Worm (Caenorhabditis elegans) whole organism, midembryonic: ENCODE data around the gene W03D2.9.

Experiments used
- T22C8.4 ChIP-seq: fragments of 200-800 bp; sonication (Bioruptor generic); IDR thresholded peaks from 2 replicates; pipeline ENCODE4 v1.3.6; 2022; ENCODE audit warnings: missing genetic modification characterization, missing compliant biosample characterization
- cog-1 ChIP-seq: sonication (generic microtip); optimal IDR thresholded peaks from 2 replicates; lab custom pipeline; 2016; ENCODE audit warnings: missing genetic modification characterization, missing compliant biosample characterization
- flt-1 ChIP-seq: fragments of 200-800 bp; sonication (Bioruptor generic); IDR thresholded peaks from 2 replicates; pipeline ENCODE4 v1.3.6; 2022; ENCODE audit warnings: missing genetic modification characterization, missing compliant biosample characterization
- klf-2 ChIP-seq: fragments of 200-800 bp; sonication (Bioruptor generic); conservative IDR thresholded peaks from 2 replicates; pipeline ENCODE4 v1.3.6; 2022; ENCODE audit warnings: missing genetic modification reagents, missing genetic modification characterization, missing compliant biosample characterization
- med-1 ChIP-seq: sonication (generic microtip); optimal IDR thresholded peaks from 2 replicates; lab custom pipeline; 2017; ENCODE audit warnings: missing genetic modification characterization, mild to moderate bottlenecking, missing compliant biosample characterization, antibody characterized with exemption, missing genetic modification reagents; ENCODE audit not compliant: insufficient read depth
- ref-1 ChIP-seq: fragments of 200-800 bp; sonication (Bioruptor generic); conservative IDR thresholded peaks from 2 replicates; pipeline ENCODE4 v1.3.6; 2022; ENCODE audit warnings: missing genetic modification reagents, missing genetic modification characterization, missing compliant biosample characterization
- tab-1 ChIP-seq: fragments of 200-800 bp; sonication (Bioruptor generic); IDR thresholded peaks from 2 replicates; pipeline ENCODE4 v1.3.6; 2022; ENCODE audit warnings: missing genetic modification characterization, missing compliant biosample characterization
- ztf-23 ChIP-seq: fragments of 200-800 bp; sonication (Bioruptor generic); IDR thresholded peaks from 2 replicates; pipeline ENCODE4 v1.3.6; 2022; ENCODE audit warnings: missing genetic modification reagents, missing genetic modification characterization, missing compliant biosample characterization
- ztf-29 ChIP-seq: fragments of 200-800 bp; sonication (Bioruptor generic); IDR thresholded peaks from 2 replicates; pipeline ENCODE4 v1.3.6; 2022; ENCODE audit warnings: missing genetic modification reagents, missing genetic modification characterization, missing compliant biosample characterization

The W03D2.9 gene

ce11 chrIV:4029288-4029687 is 45.2 kb downstream of the W03D2.9 start:
- TF ChIP-seq klf-2 (GFP tag; lab: Robert Waterston, UW) (no peak), T22C8.4 (GFP tag; lab: Robert Waterston, UW) (no peak), cog-1 (tag; lab: Kevin White, UChicago) (no peak), flt-1 (GFP tag; lab: Robert Waterston, UW) (no peak), tab-1 (GFP tag; lab: Robert Waterston, UW) (no peak)

DNA sequence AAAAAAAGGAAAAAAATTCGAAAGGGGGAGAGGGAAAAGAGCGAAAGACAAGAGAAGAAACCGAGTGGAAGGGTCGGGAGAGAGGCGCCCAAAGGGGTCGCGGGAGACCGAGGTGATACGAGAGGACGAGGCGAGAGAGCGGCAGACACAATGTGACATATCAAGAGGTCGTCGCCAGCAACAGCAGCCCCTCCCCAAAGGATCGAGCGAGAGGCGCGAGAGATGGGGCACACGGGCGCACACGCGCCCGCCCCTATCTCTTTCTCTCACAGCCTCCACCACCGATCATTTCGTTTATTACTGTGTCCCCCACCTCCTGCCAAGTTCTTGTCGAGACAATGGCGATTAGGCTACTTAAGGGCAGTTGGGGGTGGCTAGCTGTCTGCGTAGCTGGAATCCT is 46.3 kb downstream of the W03D2.9 start:
- TF ChIP-seq ztf-23 (GFP tag; lab: Robert Waterston, UW) (no peak), ref-1 (GFP tag; lab: Robert Waterston, UW) (no peak), flt-1 (GFP tag; lab: Robert Waterston, UW) (peak; percentile 61; the same call in 1 of the 2 replicates), T22C8.4 (GFP tag; lab: Robert Waterston, UW) (no peak), med-1 (no peak), cog-1 (tag; lab: Kevin White, UChicago) (no peak), klf-2 (GFP tag; lab: Robert Waterston, UW) (0 out of 2 replicates have a peak, but pooled peaks have one; percentile 45), tab-1 (GFP tag; lab: Robert Waterston, UW) (no peak), ztf-29 (GFP tag; lab: Robert Waterston, UW) (no peak)

- TF ChIP-seq T22C8.4 (GFP tag; lab: Robert Waterston, UW): no peak
- no peak for TF ChIP-seq med-1
- TF ChIP-seq cog-1 (tag; lab: Kevin White, UChicago): no peak
- TF ChIP-seq flt-1 (GFP tag; lab: Robert Waterston, UW): no peak
- no peak for TF ChIP-seq tab-1 (GFP tag; lab: Robert Waterston, UW)
- no peak for TF ChIP-seq klf-2 (GFP tag; lab: Robert Waterston, UW)
- TF ChIP-seq ztf-29 (GFP tag; lab: Robert Waterston, UW): no peak
- TF ChIP-seq ztf-23 (GFP tag; lab: Robert Waterston, UW): no peak
- TF ChIP-seq ref-1 (GFP tag; lab: Robert Waterston, UW): no peak
Measured at ce11 chrIV:4027106-4027888, 47.2 kb downstream of the W03D2.9 start.

DNA sequence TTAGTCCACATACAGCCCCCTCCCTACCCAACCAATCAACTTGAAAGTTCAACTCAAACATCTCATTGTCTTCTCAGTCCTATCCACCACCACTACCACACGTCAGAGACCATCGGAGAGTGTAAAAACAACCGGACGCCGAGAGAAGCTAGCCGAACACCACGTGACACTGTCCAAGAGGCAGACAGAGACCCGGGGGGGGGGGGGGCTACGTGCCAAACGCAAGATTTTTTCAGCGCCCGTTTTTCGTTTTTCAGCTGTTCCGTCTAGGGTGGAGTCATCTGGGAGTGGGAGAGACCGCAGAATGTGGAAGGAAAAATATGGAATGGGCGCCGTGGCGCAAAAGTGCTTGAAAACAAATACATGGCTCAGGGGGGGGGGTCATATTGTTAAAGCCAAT is 48.6 kb downstream of the W03D2.9 start:
- TF ChIP-seq flt-1 (GFP tag; lab: Robert Waterston, UW): no peak
- no peak for TF ChIP-seq ref-1 (GFP tag; lab: Robert Waterston, UW)
- TF ChIP-seq cog-1 (tag; lab: Kevin White, UChicago): no peak
- TF ChIP-seq tab-1 (GFP tag; lab: Robert Waterston, UW): no peak
- no peak for TF ChIP-seq ztf-23 (GFP tag; lab: Robert Waterston, UW)
- TF ChIP-seq klf-2 (GFP tag; lab: Robert Waterston, UW): no peak
- TF ChIP-seq med-1: no peak
- no peak for TF ChIP-seq T22C8.4 (GFP tag; lab: Robert Waterston, UW)
- TF ChIP-seq ztf-29 (GFP tag; lab: Robert Waterston, UW): no peak

DNA sequence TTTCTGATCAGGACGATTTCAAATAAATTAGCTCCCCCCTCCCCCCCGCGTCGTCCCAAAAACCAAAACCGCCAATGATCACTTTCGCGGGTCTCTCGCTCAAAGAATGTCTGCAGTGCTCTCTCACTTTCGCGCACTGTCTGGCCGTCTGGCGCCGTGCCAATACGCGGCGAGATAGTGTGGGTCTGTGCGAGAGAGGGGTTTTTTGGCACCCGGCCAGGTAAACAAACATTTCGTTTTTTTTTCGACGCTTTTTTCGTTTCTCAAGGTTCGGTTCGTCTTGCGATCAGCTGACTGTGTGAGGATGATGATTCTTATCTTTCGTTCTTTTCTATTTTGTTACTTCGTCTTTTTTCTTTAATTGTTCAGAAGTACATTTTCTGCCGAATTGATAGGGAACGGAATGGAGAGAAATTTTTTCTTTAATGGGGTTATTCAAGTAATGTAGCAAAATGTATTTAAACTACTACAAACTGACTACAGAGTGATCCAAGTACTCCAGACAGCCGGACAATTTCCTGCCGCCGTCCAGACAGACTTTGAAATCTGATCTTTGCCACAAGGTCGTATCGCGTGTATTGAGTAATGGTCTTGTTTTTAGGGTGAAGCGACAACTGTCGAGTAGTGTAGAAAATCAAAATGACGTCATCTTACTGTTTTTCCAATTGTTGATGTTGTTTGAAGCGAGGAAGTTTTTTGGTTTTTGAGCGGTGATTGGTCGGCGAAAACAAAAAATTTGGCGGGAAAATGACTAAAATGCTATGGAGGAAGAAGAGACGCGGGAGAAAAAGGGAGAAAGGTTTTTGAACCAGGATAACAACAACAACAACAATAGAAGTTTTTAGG is 50.1 kb downstream of the W03D2.9 start:
- TF ChIP-seq T22C8.4 (GFP tag; lab: Robert Waterston, UW): no peak
- no peak for TF ChIP-seq med-1
- no peak for TF ChIP-seq cog-1 (tag; lab: Kevin White, UChicago)
- no peak for TF ChIP-seq tab-1 (GFP tag; lab: Robert Waterston, UW)
- no peak for TF ChIP-seq flt-1 (GFP tag; lab: Robert Waterston, UW)
- TF ChIP-seq klf-2 (GFP tag; lab: Robert Waterston, UW): no peak
- TF ChIP-seq ztf-29 (GFP tag; lab: Robert Waterston, UW): no peak
- no peak for TF ChIP-seq ztf-23 (GFP tag; lab: Robert Waterston, UW)
- no peak for TF ChIP-seq ref-1 (GFP tag; lab: Robert Waterston, UW)
